Worm (Caenorhabditis elegans) whole organism, L2 larva: ENCODE results near the gene ugt-17.

Source experiments
- R02D3.7 ChIP-seq: fragments of 150-350 bp; optimal IDR thresholded peaks from 2 replicates; lab custom pipeline; 2014; ENCODE audit warnings: missing biosample characterization, missing genetic modification characterization
- Y55F3AM.14 ChIP-seq: fragments of 200-800 bp; sonication (Bioruptor generic); optimal IDR thresholded peaks from 2 replicates; lab custom pipeline; 2018; ENCODE audit warnings: mild to moderate bottlenecking, missing genetic modification characterization, missing compliant biosample characterization
- alr-1 ChIP-seq: fragments of 150-350 bp; optimal IDR thresholded peaks from 2 replicates; lab custom pipeline; 2014; ENCODE audit warnings: missing biosample characterization, missing genetic modification characterization
- aly-2 ChIP-seq: fragments of 150-350 bp; optimal IDR thresholded peaks from 2 replicates; lab custom pipeline; 2014; ENCODE audit warnings: missing biosample characterization, missing genetic modification characterization
- ama-1 ChIP-seq: fragments of 150-350 bp; optimal IDR thresholded peaks from 2 replicates; lab custom pipeline; 2018; ENCODE audit warnings: inconsistent platforms
- blmp-1 ChIP-seq: sonication (generic microtip); optimal IDR thresholded peaks from 2 replicates; lab custom pipeline; 2017; ENCODE audit warnings: missing genetic modification characterization, mild to moderate bottlenecking, missing compliant biosample characterization, antibody characterized with exemption, moderate library complexity; ENCODE audit not compliant: insufficient read depth
- ceh-16 ChIP-seq: fragments of 150-350 bp; optimal IDR thresholded peaks from 2 replicates; lab custom pipeline; 2014; ENCODE audit warnings: missing biosample characterization, missing genetic modification characterization
- ceh-82 ChIP-seq: fragments of 150-350 bp; optimal IDR thresholded peaks from 2 replicates; lab custom pipeline; 2014; ENCODE audit warnings: missing biosample characterization, missing genetic modification characterization
- crh-2 ChIP-seq: sonication (generic microtip); optimal IDR thresholded peaks from 2 replicates; lab custom pipeline; 2017; ENCODE audit warnings: missing biosample characterization, missing genetic modification characterization
- dmd-4 ChIP-seq: sonication (generic microtip); optimal IDR thresholded peaks from 2 replicates; lab custom pipeline; 2017; ENCODE audit warnings: missing biosample characterization, missing genetic modification characterization
- egl-27 ChIP-seq: sonication (generic microtip); optimal IDR thresholded peaks from 3 replicates; lab custom pipeline; 2017; ENCODE audit warnings: missing biosample characterization, missing genetic modification reagents, missing genetic modification characterization
- elt-1 ChIP-seq: fragments of 150-350 bp; optimal IDR thresholded peaks from 2 replicates; lab custom pipeline; 2014; ENCODE audit warnings: missing biosample characterization, missing genetic modification characterization
- fos-1 ChIP-seq: fragments of 150-350 bp; optimal IDR thresholded peaks from 2 replicates; lab custom pipeline; 2014; ENCODE audit warnings: missing biosample characterization, missing genetic modification characterization
- gmeb-1 ChIP-seq: fragments of 150-350 bp; optimal IDR thresholded peaks from 2 replicates; lab custom pipeline; 2014; ENCODE audit warnings: missing biosample characterization, missing genetic modification characterization
- lin-11 ChIP-seq: fragments of 150-350 bp; sonication (generic microtip); optimal IDR thresholded peaks from 2 replicates; lab custom pipeline; 2014; ENCODE audit warnings: missing biosample characterization, missing genetic modification characterization, inconsistent platforms, mixed read lengths
- lin-13 ChIP-seq: fragments of 150-350 bp; optimal IDR thresholded peaks from 2 replicates; lab custom pipeline; 2014; ENCODE audit warnings: missing biosample characterization, missing genetic modification reagents, missing genetic modification characterization
- lin-39 ChIP-seq: fragments of 150-350 bp; optimal IDR thresholded peaks from 2 replicates; lab custom pipeline; 2014; ENCODE audit warnings: missing biosample characterization, missing genetic modification reagents, missing genetic modification characterization
- lsy-2 ChIP-seq, 2 experiments: fragments of 150-350 bp in 1 of 2; sonication (generic microtip) in 1 of 2; optimal IDR thresholded peaks; 2 replicates each; lab custom pipeline; 2014 to 2017; ENCODE audit warnings: missing biosample characterization in 2 of 2, missing genetic modification characterization in 2 of 2
- mab-5 ChIP-seq: fragments of 150-350 bp; optimal IDR thresholded peaks from 2 replicates; lab custom pipeline; 2014; ENCODE audit warnings: missing biosample characterization, missing genetic modification characterization
- mbf-1 ChIP-seq: sonication (generic microtip); optimal IDR thresholded peaks from 2 replicates; lab custom pipeline; 2017; ENCODE audit warnings: missing biosample characterization, missing genetic modification characterization
- nhr-10 ChIP-seq: sonication (generic microtip); optimal IDR thresholded peaks from 2 replicates; lab custom pipeline; 2017; ENCODE audit warnings: missing biosample characterization, missing genetic modification characterization
- nhr-11 ChIP-seq: fragments of 150-350 bp; optimal IDR thresholded peaks from 2 replicates; lab custom pipeline; 2014; ENCODE audit warnings: missing biosample characterization, missing genetic modification characterization
- nhr-12 ChIP-seq: fragments of 150-350 bp; optimal IDR thresholded peaks from 2 replicates; lab custom pipeline; 2014; ENCODE audit warnings: missing biosample characterization, missing genetic modification characterization
- nhr-129 ChIP-seq: fragments of 150-350 bp; optimal IDR thresholded peaks from 2 replicates; lab custom pipeline; 2014; ENCODE audit warnings: missing biosample characterization, missing genetic modification characterization
- nhr-21 ChIP-seq: fragments of 150-350 bp; optimal IDR thresholded peaks from 2 replicates; lab custom pipeline; 2014; ENCODE audit warnings: missing biosample characterization, missing genetic modification characterization
- nhr-23 ChIP-seq: fragments of 150-350 bp; optimal IDR thresholded peaks from 2 replicates; lab custom pipeline; 2014; ENCODE audit warnings: missing biosample characterization, missing genetic modification reagents, missing genetic modification characterization
- nhr-237 ChIP-seq: fragments of 150-350 bp; optimal IDR thresholded peaks from 2 replicates; lab custom pipeline; 2014; ENCODE audit warnings: missing biosample characterization, missing genetic modification characterization
- nhr-6 ChIP-seq: fragments of 150-350 bp; optimal IDR thresholded peaks from 2 replicates; lab custom pipeline; 2014; ENCODE audit warnings: missing biosample characterization, missing genetic modification characterization
- nhr-77 ChIP-seq: fragments of 150-350 bp; optimal IDR thresholded peaks from 2 replicates; lab custom pipeline; 2014; ENCODE audit warnings: missing biosample characterization, missing genetic modification characterization
- peb-1 ChIP-seq: fragments of 150-350 bp; optimal IDR thresholded peaks from 2 replicates; lab custom pipeline; 2014; ENCODE audit warnings: missing biosample characterization, missing genetic modification characterization
- sem-4 ChIP-seq: fragments of 150-350 bp; optimal IDR thresholded peaks from 2 replicates; lab custom pipeline; 2014; ENCODE audit warnings: missing biosample characterization, missing genetic modification reagents, missing genetic modification characterization
- skn-1 ChIP-seq: sonication (generic microtip); optimal IDR thresholded peaks from 2 replicates; lab custom pipeline; 2017; ENCODE audit warnings: missing biosample characterization, missing genetic modification characterization
- sma-3 ChIP-seq: sonication (generic microtip); optimal IDR thresholded peaks from 2 replicates; lab custom pipeline; 2016; ENCODE audit warnings: missing genetic modification reagents, missing genetic modification characterization, missing compliant biosample characterization
- snpc-4 ChIP-seq: fragments of 150-350 bp; optimal IDR thresholded peaks from 2 replicates; lab custom pipeline; 2014; ENCODE audit warnings: missing biosample characterization, missing genetic modification characterization
- unc-39 ChIP-seq: fragments of 150-350 bp; optimal IDR thresholded peaks from 2 replicates; lab custom pipeline; 2014; ENCODE audit warnings: missing biosample characterization, missing genetic modification characterization
- unc-55 ChIP-seq: fragments of 150-350 bp; sonication (generic microtip); optimal IDR thresholded peaks from 3 replicates; lab custom pipeline; 2014; ENCODE audit warnings: missing biosample characterization, missing genetic modification reagents, missing genetic modification characterization
- unc-62 ChIP-seq: fragments of 150-350 bp; optimal IDR thresholded peaks from 2 replicates; lab custom pipeline; 2014; ENCODE audit warnings: missing biosample characterization, missing genetic modification reagents, missing genetic modification characterization
- zag-1 ChIP-seq: fragments of 150-350 bp; optimal IDR thresholded peaks from 2 replicates; lab custom pipeline; 2014; ENCODE audit warnings: missing biosample characterization, missing genetic modification characterization
- ztf-1 ChIP-seq: fragments of 200-800 bp; sonication (Bioruptor generic); conservative IDR thresholded peaks from 2 replicates; pipeline ENCODE4 v1.3.6; 2022; ENCODE audit warnings: missing genetic modification characterization, missing compliant biosample characterization
- ztf-11 ChIP-seq: sonication (generic microtip); optimal IDR thresholded peaks from 2 replicates; lab custom pipeline; 2017; ENCODE audit warnings: missing biosample characterization, missing genetic modification characterization
- ztf-4 ChIP-seq: fragments of 150-350 bp; optimal IDR thresholded peaks from 2 replicates; lab custom pipeline; 2014; ENCODE audit warnings: missing biosample characterization, missing genetic modification characterization

Gene ugt-17

ce11 chrV:10098429-10098828 lies 6.3 kb downstream of the ugt-17 start, which contains the start of gene ugt-47:
TSS of gene ugt-47 (minus strand) at chrV:10098597.
- TF ChIP-seq alr-1 (tag; lab: Kevin White, UChicago) (no peak), nhr-12 (no peak), elt-1 (tag; lab: Kevin White, UChicago) (no peak), aly-2 (tag; lab: Kevin White, UChicago) (no peak), ceh-16 (tag; lab: Kevin White, UChicago) (no peak), ztf-1 (GFP tag; lab: Robert Waterston, UW) (no peak), crh-2 (no peak), Y55F3AM.14 (GFP tag; lab: Kevin White, UChicago) (no peak), nhr-10 (tag; lab: Kevin White, UChicago) (no peak), ama-1 (lab: Kevin White, UChicago) (no peak), blmp-1 (no peak), nhr-21 (tag; lab: Kevin White, UChicago) (no peak), unc-55 (GFP tag; lab: Kevin White, UChicago) (no peak), fos-1 (tag; lab: Kevin White, UChicago) (no peak), skn-1 (no peak), dmd-4 (tag; lab: Kevin White, UChicago) (no peak)

ce11 chrV:10096932-10097331 lies 7.8 kb downstream of the ugt-17 start:
- TF ChIP-seq ztf-1 (GFP tag; lab: Robert Waterston, UW) (no peak), peb-1 (tag; lab: Kevin White, UChicago) (no peak), lin-11 (tag; lab: Kevin White, UChicago) (no peak), gmeb-1 (peak; percentile 33), snpc-4 (tag; lab: Kevin White, UChicago) (no peak), fos-1 (tag; lab: Kevin White, UChicago) (peak; percentile 83), crh-2 (peak; percentile 32)

- TF ChIP-seq unc-55 (GFP tag; lab: Kevin White, UChicago), result no peak
- TF ChIP-seq unc-62 (GFP tag; lab: Kevin White, UChicago), result no peak
- no peak for TF ChIP-seq Y55F3AM.14 (GFP tag; lab: Kevin White, UChicago)
- no peak for TF ChIP-seq ceh-16 (tag; lab: Kevin White, UChicago)
- no peak for TF ChIP-seq ama-1 (lab: Kevin White, UChicago)
- TF ChIP-seq sma-3, result no peak
- TF ChIP-seq egl-27 (tag; lab: Kevin White, UChicago), result no peak
- no peak for TF ChIP-seq R02D3.7 (tag; lab: Kevin White, UChicago)
- no peak for TF ChIP-seq ztf-11 (tag; lab: Kevin White, UChicago)
- TF ChIP-seq fos-1 (tag; lab: Kevin White, UChicago), result no peak
- TF ChIP-seq nhr-11 (tag; lab: Kevin White, UChicago), result no peak
- TF ChIP-seq mab-5 (tag; lab: Kevin White, UChicago), result no peak
- no peak for TF ChIP-seq ztf-4 (tag; lab: Kevin White, UChicago)
- no peak for TF ChIP-seq nhr-6 (tag; lab: Kevin White, UChicago)
- no peak for TF ChIP-seq unc-39
Observed at ce11 chrV:10094374-10094773, 10.4 kb downstream of the ugt-17 start, which contains the start of gene srd-49. TSS of gene srd-49 (plus strand) at chrV:10094674.

ce11 chrV:10091152-10091551 lies 13.6 kb downstream of the ugt-17 start, which contains the start of gene R04B5.11:
TSS of gene R04B5.11 (minus strand) at chrV:10091252.
- no peak for TF ChIP-seq ceh-82
- no peak for TF ChIP-seq blmp-1
- TF ChIP-seq unc-55 (GFP tag; lab: Kevin White, UChicago), result no peak
- TF ChIP-seq unc-39, result no peak
- TF ChIP-seq lin-13 (GFP tag; lab: Kevin White, UChicago), result no peak
- no peak for TF ChIP-seq R02D3.7 (tag; lab: Kevin White, UChicago)
- TF ChIP-seq nhr-77, result no peak
- TF ChIP-seq mbf-1 (tag; lab: Kevin White, UChicago), result no peak
- TF ChIP-seq skn-1, result no peak
- no peak for TF ChIP-seq dmd-4 (tag; lab: Kevin White, UChicago)
- no peak for TF ChIP-seq sma-3
- TF ChIP-seq egl-27 (tag; lab: Kevin White, UChicago), result no peak
- TF ChIP-seq ztf-4 (tag; lab: Kevin White, UChicago), result no peak
- TF ChIP-seq ama-1 (lab: Kevin White, UChicago), result no peak

- TF ChIP-seq nhr-12 (no peak), nhr-11 (tag; lab: Kevin White, UChicago) (no peak), sem-4 (tag; lab: Kevin White, UChicago) (no peak), ceh-16 (tag; lab: Kevin White, UChicago) (no peak), nhr-129 (tag; lab: Kevin White, UChicago) (no peak), snpc-4 (tag; lab: Kevin White, UChicago) (no peak), ztf-11 (tag; lab: Kevin White, UChicago) (no peak), mab-5 (tag; lab: Kevin White, UChicago) (no peak), nhr-23 (tag; lab: Kevin White, UChicago) (no peak), nhr-237 (tag; lab: Kevin White, UChicago) (no peak), lsy-2 (tag; optimal IDR thresholded peaks at IDR 0.05; lab: Kevin White, UChicago) (no peak), zag-1 (tag; lab: Kevin White, UChicago) (no peak), lin-39 (no peak)
Observed at ce11 chrV:10090461-10090860, 14.3 kb downstream of the ugt-17 start, which contains the start of gene R04B5.7. TSS of gene R04B5.7 (minus strand) at chrV:10090561.
